Worm (Caenorhabditis elegans): Measurements from ENCODE around the gene kel-1.

- TF ChIP-seq nhr-77 (tag; optimal IDR thresholded peaks at IDR 0.05) (no peak), unc-39 (tag; optimal IDR thresholded peaks at IDR 0.05) (no peak)
Observed at ce11 chrII:11720102-11720501, 31.4 kb downstream of the kel-1 start, which contains the start of gene F13D12.3.
